Worm (Caenorhabditis elegans) whole organism, late embryonic: ENCODE results near the gene cutl-5.

Experiments
- C38D4.7 ChIP-seq: fragments of 200-800 bp; sonication (Bioruptor generic); optimal IDR thresholded peaks from 2 replicates; lab custom pipeline; 2018; ENCODE audit warnings: mild to moderate bottlenecking, missing genetic modification characterization, moderate library complexity, missing compliant biosample characterization
- F13H6.1 ChIP-seq: sonication (generic microtip); optimal IDR thresholded peaks from 2 replicates; lab custom pipeline; 2016; ENCODE audit warnings: missing genetic modification characterization, missing compliant biosample characterization
- ceh-18 ChIP-seq: sonication (generic microtip); optimal IDR thresholded peaks from 2 replicates; lab custom pipeline; 2016; ENCODE audit warnings: missing genetic modification characterization, missing compliant biosample characterization
- ceh-31 ChIP-seq: sonication (generic microtip); optimal IDR thresholded peaks from 2 replicates; lab custom pipeline; 2016; ENCODE audit warnings: missing genetic modification characterization, missing compliant biosample characterization
- fax-1 ChIP-seq: sonication (generic microtip); optimal IDR thresholded peaks from 2 replicates; lab custom pipeline; 2016; ENCODE audit warnings: missing genotype, missing genetic modification characterization, missing compliant biosample characterization
- hlh-6 ChIP-seq: sonication (generic microtip); optimal IDR thresholded peaks from 2 replicates; lab custom pipeline; 2016; ENCODE audit warnings: missing genotype, missing genetic modification characterization, missing compliant biosample characterization
- hlh-8 ChIP-seq: sonication (generic microtip); optimal IDR thresholded peaks from 2 replicates; lab custom pipeline; 2016; ENCODE audit warnings: missing genotype, missing genetic modification characterization, missing compliant biosample characterization
- lim-6 ChIP-seq: sonication (generic microtip); optimal IDR thresholded peaks from 2 replicates; lab custom pipeline; 2016; ENCODE audit warnings: missing genetic modification characterization, missing compliant biosample characterization
- nfya-1 ChIP-seq: sonication (generic microtip); optimal IDR thresholded peaks from 2 replicates; lab custom pipeline; 2017; ENCODE audit warnings: missing genetic modification characterization, mild to moderate bottlenecking, missing compliant biosample characterization, antibody characterized with exemption, moderate library complexity
- pha-2 ChIP-seq: sonication (generic microtip); optimal IDR thresholded peaks from 2 replicates; lab custom pipeline; 2017; ENCODE audit warnings: mild to moderate bottlenecking, missing genetic modification characterization, missing compliant biosample characterization
- pha-4 ChIP-seq: fragments of 150-350 bp; optimal IDR thresholded peaks from 2 replicates; lab custom pipeline; 2018; ENCODE audit warnings: missing biosample characterization, missing genetic modification reagents, missing genetic modification characterization
- sox-2 ChIP-seq: fragments of 200-800 bp; sonication (Bioruptor generic); IDR thresholded peaks from 2 replicates; pipeline ENCODE4 v1.3.6; 2022; ENCODE audit warnings: missing genetic modification reagents, missing genetic modification characterization, missing compliant biosample characterization
- tbx-2 ChIP-seq: sonication (generic microtip); optimal IDR thresholded peaks from 2 replicates; lab custom pipeline; 2016; ENCODE audit warnings: missing genetic modification characterization, missing compliant biosample characterization

DNA sequence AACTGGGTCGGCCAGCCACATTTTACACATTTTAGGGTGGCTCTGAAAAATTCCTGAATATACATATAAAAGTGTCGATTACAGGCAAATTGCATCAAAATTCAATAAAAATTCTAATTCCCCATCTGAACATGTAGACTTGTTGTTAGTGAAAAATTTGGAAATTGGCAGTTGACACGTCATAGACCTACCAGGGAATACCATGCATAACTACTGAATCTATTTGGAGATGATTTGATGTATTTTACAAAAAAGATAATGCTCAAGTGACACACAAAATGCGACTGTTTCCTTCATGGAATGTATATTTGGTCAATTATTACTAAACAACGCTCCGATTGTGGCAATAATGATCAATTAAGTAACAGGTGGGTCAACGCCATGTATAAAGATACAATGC lies 10.8 kb upstream of the cutl-5 start, which contains the start of gene F10E7.1:
- TF ChIP-seq hlh-6 (no peak), C38D4.7 (GFP tag; lab: Kevin White, UChicago) (no peak), F13H6.1 (no peak), pha-2 (tag; lab: Kevin White, UChicago) (no peak), tbx-2 (tag; lab: Kevin White, UChicago) (no peak), nfya-1 (no peak), fax-1 (tag; lab: Kevin White, UChicago) (no peak), lim-6 (tag; lab: Kevin White, UChicago) (no peak), pha-4 (tag; lab: Kevin White, UChicago) (no peak), sox-2 (GFP tag; lab: Robert Waterston, UW) (no peak), hlh-8 (tag; lab: Kevin White, UChicago) (no peak), ceh-18 (tag; lab: Kevin White, UChicago) (no peak), ceh-31 (tag; lab: Kevin White, UChicago) (no peak)
